Fruit fly (Drosophila melanogaster) ovary, adult (tissue): Measurements from ENCODE around the gene CG15036.

Source experiments
- CG17801 ChIP-seq: fragments of 200-800 bp; optimal IDR thresholded peaks from 2 replicates; lab custom pipeline; 2019; ENCODE audit warnings: missing biosample characterization, mild to moderate bottlenecking, missing genetic modification characterization, moderate library complexity; ENCODE audit not compliant: partially characterized antibody

The CG15036 gene

DNA sequence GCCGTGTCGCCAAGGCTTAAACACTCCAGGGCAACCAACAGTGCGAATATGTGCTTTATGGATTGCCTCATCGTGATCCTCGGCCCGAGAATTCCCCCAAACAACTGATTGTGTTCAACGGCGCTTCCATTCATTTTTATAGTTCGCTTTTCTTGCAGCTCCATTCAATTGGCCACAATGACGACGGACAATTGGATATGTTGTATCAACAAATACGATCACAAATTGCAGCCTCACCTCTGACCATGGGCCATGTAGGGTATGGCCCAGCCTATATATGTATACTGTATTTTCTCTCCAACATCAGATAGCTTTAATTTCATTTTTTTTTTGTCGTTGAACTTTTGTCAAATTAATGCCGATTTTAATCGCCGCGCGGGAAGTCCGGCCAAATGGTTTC, at the start of gene CG15036:
TSS of gene CG15036 (minus strand) at position 101 of the 400 bp plus-strand sequence.
- no peak for TF ChIP-seq CG17801

DNA sequence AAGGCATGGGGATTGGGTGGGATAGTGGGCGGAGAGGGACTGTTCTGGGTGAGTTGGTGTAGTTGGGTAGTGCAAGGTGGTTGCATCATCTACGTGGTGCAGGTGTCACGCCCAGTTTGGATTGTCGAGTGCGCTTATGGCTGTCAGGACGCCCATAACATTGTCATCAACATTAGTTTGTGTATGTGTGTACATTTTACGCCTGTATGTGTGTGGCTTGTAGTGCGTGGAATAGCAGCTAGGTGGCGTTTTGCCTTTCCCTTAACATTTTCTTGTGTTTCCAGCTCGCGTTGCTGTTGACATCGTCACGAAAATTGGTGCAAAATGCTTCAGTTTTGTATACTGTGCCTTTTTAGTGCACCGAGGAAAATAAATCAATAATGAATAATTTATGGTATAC, 41.7 kb upstream of the CG15036 start:
- TF ChIP-seq CG17801 = no peak

dm6 chrX:7462089-7462488, 37.4 kb upstream of the CG15036 start:
- no peak for TF ChIP-seq CG17801

DNA sequence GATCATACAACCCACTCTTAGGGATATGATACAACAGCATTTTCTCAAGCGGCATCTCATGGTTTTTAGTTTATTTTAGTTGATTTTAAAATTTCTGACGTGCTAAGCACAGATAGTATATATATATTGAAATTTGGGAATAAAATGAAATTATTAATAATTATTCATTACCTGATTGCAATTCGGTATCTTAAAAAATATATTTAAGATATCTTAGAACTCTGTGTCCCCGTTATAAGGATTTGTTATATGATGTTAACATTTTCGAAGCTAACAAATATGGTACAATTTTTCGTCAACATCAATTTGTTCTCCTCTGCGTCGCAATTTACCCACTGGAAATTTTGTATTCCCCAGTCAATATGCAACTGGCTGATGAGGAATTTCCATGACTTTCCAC, 28.6 kb upstream of the CG15036 start, which contains the start of gene CG43198:
TSS of gene CG43198 (minus strand) at position 101 of the 400 bp plus-strand sequence.
- TF ChIP-seq CG17801 = no peak

DNA sequence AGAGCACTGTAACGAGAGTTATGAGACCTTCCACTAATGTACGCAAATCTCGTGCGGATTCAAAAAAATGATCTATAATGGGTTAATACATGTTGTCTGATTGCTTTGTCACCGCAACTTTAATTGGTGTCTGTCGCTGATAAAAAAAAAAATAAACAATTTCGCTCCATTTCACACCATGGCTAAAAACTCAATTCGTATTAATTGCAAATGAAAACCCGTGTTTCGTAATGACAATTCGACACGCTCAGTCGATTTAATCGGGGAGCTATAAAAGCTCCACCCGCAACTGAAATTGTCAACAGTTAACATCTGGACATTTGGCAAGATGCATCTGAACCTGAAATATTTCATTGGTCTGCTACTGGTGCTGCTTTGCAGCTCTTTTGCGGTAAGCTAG, 27.3 kb upstream of the CG15036 start, which contains the start of gene CG11368:
TSS of gene CG11368 (plus strand) at position 301 of the 400 bp plus-strand sequence.
- TF ChIP-seq CG17801 = no peak

DNA sequence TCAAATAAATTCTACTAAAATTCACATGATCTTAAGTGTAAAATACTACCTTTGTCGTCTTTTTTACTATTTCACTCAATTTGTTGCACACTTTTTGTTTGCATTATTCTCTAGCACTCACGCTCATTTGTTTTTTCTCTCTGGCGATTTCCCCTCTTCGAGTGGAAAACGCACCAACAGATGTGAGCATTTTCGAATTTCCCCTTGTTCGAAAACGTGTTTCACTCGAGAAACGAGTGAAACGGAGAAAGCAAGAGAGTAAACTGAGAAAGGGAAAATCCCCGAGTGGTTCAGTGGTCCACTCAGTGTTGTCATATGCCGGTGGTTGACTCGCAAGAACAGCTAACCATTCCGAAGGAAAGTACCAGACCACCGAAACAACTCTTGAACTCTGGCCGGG, 20.4 kb upstream of the CG15036 start:
- TF ChIP-seq CG17801 = no peak

dm6 chrX:7432393-7432792, 7.8 kb upstream of the CG15036 start:
- no peak for TF ChIP-seq CG17801

dm6 chrX:7425643-7426042, 1.0 kb upstream of the CG15036 start, which contains the start of gene CG32726:
Gene CG32726 (minus strand): TSS chrX:7425743.
- TF ChIP-seq CG17801 = no peak

DNA sequence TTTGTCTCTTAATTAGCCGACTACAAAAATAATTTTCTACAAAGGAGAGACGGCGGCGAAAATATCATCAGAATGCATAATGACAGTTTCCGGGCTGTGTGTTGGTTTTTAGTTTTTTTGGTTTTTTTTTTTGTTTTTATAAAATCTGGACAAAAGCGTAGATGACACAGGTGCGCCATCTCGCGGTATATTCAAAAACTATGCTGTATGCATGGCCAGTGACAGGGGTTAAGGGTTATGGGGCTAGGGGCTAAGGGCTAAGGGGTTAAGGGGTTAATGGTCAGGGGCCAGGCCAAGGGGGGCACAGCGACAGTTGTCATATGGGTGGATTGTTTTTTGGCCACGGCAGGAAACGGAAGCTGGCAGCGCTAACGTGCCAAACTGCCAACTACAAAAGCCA, 2.1 kb downstream of the CG15036 start:
- TF ChIP-seq CG17801 = no peak

- TF ChIP-seq CG17801 = no peak
Measured at dm6 chrX:7418294-7418693, 6.3 kb downstream of the CG15036 start, which contains the start of gene rumpel. Gene rumpel (plus strand): TSS chrX:7418594.

- no peak for TF ChIP-seq CG17801
Measured at dm6 chrX:7417875-7418274, 6.8 kb downstream of the CG15036 start.

dm6 chrX:7416953-7417352, 7.7 kb downstream of the CG15036 start, which contains the start of gene CG34337:
Gene CG34337 (plus strand): TSS chrX:7417253.
- TF ChIP-seq CG17801 = no peak

- TF ChIP-seq CG17801 = no peak
Measured at dm6 chrX:7415027-7415426, 9.6 kb downstream of the CG15036 start.

DNA sequence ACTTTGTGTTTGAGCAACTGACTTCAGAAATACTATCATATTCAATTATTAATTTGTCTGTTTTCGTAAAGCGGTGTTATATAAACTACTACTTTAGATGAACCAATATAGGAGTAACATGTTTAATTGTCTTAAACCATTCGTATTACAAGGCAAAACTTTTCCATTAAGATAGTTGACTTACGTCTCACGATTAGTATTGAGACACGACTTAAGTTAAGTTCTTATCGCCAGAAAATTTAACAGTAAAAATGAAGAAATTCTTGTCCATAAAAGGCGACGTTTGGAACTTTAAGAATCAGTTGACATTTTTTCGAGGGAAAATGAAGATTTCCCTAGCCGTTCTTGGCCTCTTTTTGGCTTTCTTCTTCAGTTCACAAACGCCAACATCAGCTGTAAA, 11.1 kb downstream of the CG15036 start, which contains the start of gene CG42705:
TSS of gene CG42705 (plus strand) at position 301 of the 400 bp plus-strand sequence.
- no peak for TF ChIP-seq CG17801

- TF ChIP-seq CG17801 = no peak
Measured at dm6 chrX:7412368-7412767, 12.3 kb downstream of the CG15036 start, which contains the start of gene CG42704. Gene CG42704 (plus strand): TSS chrX:7412668.

DNA sequence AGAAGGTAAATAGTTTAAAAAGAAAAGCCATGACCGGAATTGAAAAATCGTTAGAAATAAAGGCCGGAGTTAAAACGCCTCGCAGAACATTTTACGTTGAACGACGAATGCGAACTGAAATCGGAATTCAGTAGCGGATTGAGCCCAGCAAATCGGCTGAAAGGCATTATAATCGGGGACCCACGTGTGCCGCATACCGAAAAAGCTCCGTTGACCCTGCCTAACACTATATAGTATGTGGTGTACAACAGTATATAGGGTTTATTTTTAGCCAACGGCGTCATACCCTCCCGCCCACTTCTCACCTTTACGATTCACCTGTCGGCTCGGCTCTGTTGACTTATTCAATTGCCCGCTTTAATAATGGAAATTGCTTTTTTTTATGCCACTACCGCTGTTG, 12.8 kb downstream of the CG15036 start, which contains the start of gene CG42246:
TSS of gene CG42246 (minus strand) at position 101 of the 400 bp plus-strand sequence.
- TF ChIP-seq CG17801 = no peak

dm6 chrX:7406908-7407307, 17.7 kb downstream of the CG15036 start, which contains the start of gene CG32727:
Gene CG32727 (plus strand): TSS chrX:7407208.
- TF ChIP-seq CG17801 = no peak

DNA sequence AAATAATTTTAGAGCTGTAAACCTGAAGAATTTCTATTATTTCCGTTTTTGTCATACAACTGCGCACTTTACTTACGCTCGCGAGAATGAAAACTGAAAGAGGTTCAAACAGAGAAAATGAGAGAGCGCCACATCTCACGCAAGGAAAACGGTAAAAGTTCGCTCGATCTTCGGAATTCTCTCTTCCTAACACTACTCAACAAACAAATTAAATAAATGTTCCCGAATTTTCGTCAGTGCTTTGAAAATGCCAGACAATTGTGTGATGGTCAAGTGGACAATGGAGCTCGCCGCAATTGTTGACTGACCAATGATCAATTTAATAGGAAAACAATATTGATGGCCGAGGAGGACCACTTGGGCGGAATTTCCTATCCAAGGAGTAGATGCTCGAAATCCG, 18.9 kb downstream of the CG15036 start, which contains the start of gene CG1677:
TSS of gene CG1677 (minus strand) at position 101 of the 400 bp plus-strand sequence.
- TF ChIP-seq CG17801 = no peak

- TF ChIP-seq CG17801 = no peak
Measured at dm6 chrX:7403074-7403473, 21.6 kb downstream of the CG15036 start, which contains the start of gene CG15035. Gene CG15035 (minus strand): TSS chrX:7403174.
